Fruit fly (Drosophila melanogaster) whole organism, embryonic: Measurements from ENCODE around the gene sll.

Experiments used
- Awh ChIP-seq: fragments of 200-800 bp; sonication (Bioruptor generic); IDR thresholded peaks from 2 replicates; pipeline ENCODE4, ENCODE4 v1.3.6; 2022; ENCODE audit warnings: missing biosample characterization, missing genetic modification characterization
- Bdp1 ChIP-seq: fragments of 200-800 bp; sonication (Bioruptor generic); optimal IDR thresholded peaks from 3 replicates; lab custom pipeline; 2016; ENCODE audit warnings: missing biosample characterization, missing genetic modification characterization
- CG11560 ChIP-seq: fragments of 200-800 bp; sonication (Bioruptor generic); IDR thresholded peaks from 3 replicates; pipeline ENCODE4 v1.3.6; 2022; ENCODE audit warnings: missing biosample characterization, missing genetic modification characterization
- CG12071 ChIP-seq: fragments of 200-800 bp; sonication (Bioruptor generic); optimal IDR thresholded peaks from 3 replicates; lab custom pipeline; 2018; ENCODE audit warnings: missing biosample characterization, mild to moderate bottlenecking, missing genetic modification characterization
- CG12391 ChIP-seq: fragments of 200-800 bp; sonication (Bioruptor generic); optimal IDR thresholded peaks from 3 replicates; lab custom pipeline; 2018; ENCODE audit warnings: missing biosample characterization, mild to moderate bottlenecking, missing genetic modification characterization, moderate library complexity
- CG1647 ChIP-seq: fragments of 200-800 bp; sonication (Bioruptor generic); optimal IDR thresholded peaks from 3 replicates; lab custom pipeline; 2016; ENCODE audit warnings: missing biosample characterization, missing genetic modification characterization
- CG16863 ChIP-seq: fragments of 200-800 bp; sonication (Bioruptor generic); optimal IDR thresholded peaks from 3 replicates; lab custom pipeline; 2016; ENCODE audit warnings: missing biosample characterization, missing genetic modification characterization
- CG17385 ChIP-seq: fragments of 200-800 bp; sonication (Bioruptor generic); optimal IDR thresholded peaks from 3 replicates; lab custom pipeline; 2018; ENCODE audit warnings: missing biosample characterization, mild to moderate bottlenecking, missing genetic modification characterization
- CG17802 ChIP-seq: fragments of 200-800 bp; sonication (Bioruptor generic); optimal IDR thresholded peaks from 2 replicates; lab custom pipeline; 2018; ENCODE audit warnings: missing biosample characterization, mild to moderate bottlenecking, missing genetic modification characterization, moderate library complexity
- CG2116 ChIP-seq: fragments of 200-800 bp; sonication (Bioruptor generic); optimal IDR thresholded peaks from 3 replicates; lab custom pipeline; 2018; ENCODE audit warnings: missing biosample characterization, mild to moderate bottlenecking, missing genetic modification characterization
- CG2202 ChIP-seq: fragments of 200-800 bp; sonication (Bioruptor generic); optimal IDR thresholded peaks from 2 replicates; lab custom pipeline; 2018; ENCODE audit warnings: missing biosample characterization, mild to moderate bottlenecking, missing genetic modification characterization
- CG2875 ChIP-seq: fragments of 200-800 bp; sonication (Bioruptor generic); optimal IDR thresholded peaks from 2 replicates; lab custom pipeline; 2017; ENCODE audit warnings: missing biosample characterization, mild to moderate bottlenecking, missing genetic modification characterization, missing genetic modification reagents
- CG30431 ChIP-seq: fragments of 200-800 bp; sonication (Bioruptor generic); optimal IDR thresholded peaks from 2 replicates; lab custom pipeline; 2017; ENCODE audit warnings: missing biosample characterization, missing genetic modification characterization
- CG3163 ChIP-seq: fragments of 200-800 bp; sonication (Bioruptor generic); optimal IDR thresholded peaks from 3 replicates; lab custom pipeline; 2016; ENCODE audit warnings: missing biosample characterization, missing genetic modification characterization
- CG32772 ChIP-seq: fragments of 200-800 bp; sonication (Bioruptor generic); IDR thresholded peaks from 2 replicates; pipeline ENCODE4 v1.3.6; 2022; ENCODE audit warnings: missing biosample characterization, missing genetic modification characterization
- CG34224 ChIP-seq: fragments of 200-800 bp; sonication (Bioruptor generic); IDR thresholded peaks from 3 replicates; pipeline ENCODE4 v1.3.6; 2022; ENCODE audit warnings: missing biosample characterization, missing genetic modification characterization; ENCODE audit not compliant: partially characterized antibody
- CG3847 ChIP-seq: fragments of 200-800 bp; sonication (Bioruptor generic); IDR thresholded peaks from 2 replicates; pipeline ENCODE4 v1.3.6; 2022; ENCODE audit warnings: missing biosample characterization, missing genetic modification characterization
- CG6254 ChIP-seq: fragments of 200-800 bp; sonication (Bioruptor generic); optimal IDR thresholded peaks from 3 replicates; lab custom pipeline; 2017; ENCODE audit warnings: mild to moderate bottlenecking, missing biosample characterization, missing genetic modification reagents, missing genetic modification characterization
- CG8281 ChIP-seq: fragments of 200-800 bp; sonication (Bioruptor generic); optimal IDR thresholded peaks from 2 replicates; lab custom pipeline; 2018; ENCODE audit warnings: missing biosample characterization, mild to moderate bottlenecking, missing genetic modification characterization, moderate library complexity
- CG8944 ChIP-seq: fragments of 200-800 bp; sonication (Bioruptor generic); optimal IDR thresholded peaks from 3 replicates; lab custom pipeline; 2016; ENCODE audit warnings: missing biosample characterization, missing genetic modification characterization
- CG9215 ChIP-seq: fragments of 200-800 bp; sonication (Bioruptor generic); IDR thresholded peaks from 2 replicates; pipeline ENCODE4 v1.3.6; 2022; ENCODE audit warnings: missing biosample characterization, missing genetic modification characterization
- CG9876 ChIP-seq: fragments of 200-800 bp; sonication (Bioruptor generic); optimal IDR thresholded peaks from 2 replicates; lab custom pipeline; 2016; ENCODE audit warnings: missing biosample characterization, missing genetic modification characterization
- D19B ChIP-seq: fragments of 200-800 bp; sonication (Bioruptor generic); optimal IDR thresholded peaks from 2 replicates; lab custom pipeline; 2017; ENCODE audit warnings: missing biosample characterization, mild to moderate bottlenecking, missing genetic modification characterization
- Dek ChIP-seq: fragments of 200-800 bp; sonication (Bioruptor generic); optimal IDR thresholded peaks from 3 replicates; lab custom pipeline; 2019; ENCODE audit warnings: missing biosample characterization, mild to moderate bottlenecking, missing genetic modification characterization, moderate library complexity
- Fer1 ChIP-seq: fragments of 200-800 bp; sonication (Bioruptor generic); optimal IDR thresholded peaks from 2 replicates; lab custom pipeline; 2017; ENCODE audit warnings: missing biosample characterization, mild to moderate bottlenecking, missing genetic modification characterization
- GATAe ChIP-seq: fragments of 200-800 bp; sonication (Bioruptor generic); conservative IDR thresholded peaks from 2 replicates; pipeline ENCODE4 v1.3.6; 2022; ENCODE audit warnings: missing biosample characterization, missing genetic modification characterization
- H2.0 ChIP-seq: fragments of 200-800 bp; sonication (Bioruptor generic); IDR thresholded peaks from 2 replicates; pipeline ENCODE4 v1.3.6; 2022; ENCODE audit warnings: missing biosample characterization, missing genetic modification characterization
- HHEX ChIP-seq: fragments of 200-800 bp; sonication (Bioruptor generic); optimal IDR thresholded peaks from 3 replicates; lab custom pipeline; 2017; ENCODE audit warnings: missing biosample characterization, mild to moderate bottlenecking, missing genetic modification characterization, missing genetic modification reagents
- HLHmδ ChIP-seq: fragments of 200-800 bp; sonication (Bioruptor generic); optimal IDR thresholded peaks from 2 replicates; lab custom pipeline; 2018; ENCODE audit warnings: missing biosample characterization, mild to moderate bottlenecking, missing genetic modification characterization, moderate library complexity
- Hr3 ChIP-seq: fragments of 200-800 bp; sonication (Bioruptor generic); optimal IDR thresholded peaks from 3 replicates; lab custom pipeline; 2016; ENCODE audit warnings: missing biosample characterization, missing genetic modification characterization
- Mrtf ChIP-seq: fragments of 200-800 bp; sonication (Bioruptor generic); IDR thresholded peaks from 3 replicates; pipeline ENCODE4 v1.3.6; 2022; ENCODE audit warnings: missing biosample characterization, missing genetic modification characterization
- Neu2 ChIP-seq: fragments of 200-800 bp; sonication (Bioruptor generic); optimal IDR thresholded peaks from 3 replicates; lab custom pipeline; 2016; ENCODE audit warnings: missing biosample characterization, missing genetic modification characterization, borderline replicate concordance
- Nf-YA ChIP-seq: fragments of 200-800 bp; sonication (Bioruptor generic); IDR thresholded peaks from 2 replicates; pipeline ENCODE4 v1.3.6; 2022; ENCODE audit warnings: missing biosample characterization, missing genetic modification characterization
- Poxn ChIP-seq: fragments of 200-800 bp; sonication (Bioruptor generic); IDR thresholded peaks from 2 replicates; pipeline ENCODE4 v1.3.6; 2022; ENCODE audit warnings: missing biosample characterization, missing genetic modification characterization
- Side ChIP-seq: fragments of 200-800 bp; sonication (Bioruptor generic); optimal IDR thresholded peaks from 2 replicates; lab custom pipeline; 2016; ENCODE audit warnings: missing biosample characterization, missing genetic modification characterization
- Ssrp ChIP-seq: fragments of 200-800 bp; sonication (Bioruptor generic); optimal IDR thresholded peaks from 2 replicates; lab custom pipeline; 2018; ENCODE audit warnings: missing biosample characterization, mild to moderate bottlenecking, missing genetic modification characterization, moderate library complexity
- ac ChIP-seq: fragments of 200-800 bp; sonication (Bioruptor generic); optimal IDR thresholded peaks from 3 replicates; lab custom pipeline; 2017; ENCODE audit warnings: missing biosample characterization, mild to moderate bottlenecking, missing genetic modification characterization
- aop ChIP-seq: fragments of 200-800 bp; sonication (Bioruptor generic); IDR thresholded peaks from 2 replicates; pipeline ENCODE4 v1.3.6; 2022; ENCODE audit warnings: missing biosample characterization, missing genetic modification characterization
- chn ChIP-seq: fragments of 200-800 bp; sonication (Bioruptor generic); optimal IDR thresholded peaks from 2 replicates; lab custom pipeline; 2016; ENCODE audit warnings: missing biosample characterization, missing genetic modification characterization
- corto ChIP-seq: fragments of 200-800 bp; sonication (Bioruptor generic); optimal IDR thresholded peaks from 2 replicates; lab custom pipeline; 2016; ENCODE audit warnings: missing biosample characterization, mild to moderate bottlenecking, missing genetic modification characterization, moderate library complexity
- ems ChIP-seq: fragments of 200-800 bp; sonication (Bioruptor generic); optimal IDR thresholded peaks from 3 replicates; lab custom pipeline; 2016; ENCODE audit warnings: missing biosample characterization, missing genetic modification characterization
- esg ChIP-seq: fragments of 200-800 bp; sonication (Bioruptor generic); conservative IDR thresholded peaks from 2 replicates; pipeline ENCODE4 v1.3.6; 2022; ENCODE audit warnings: missing biosample characterization, missing genetic modification characterization
- fd3F ChIP-seq: fragments of 200-800 bp; sonication (Bioruptor generic); optimal IDR thresholded peaks from 2 replicates; lab custom pipeline; 2018; ENCODE audit warnings: missing biosample characterization, mild to moderate bottlenecking, missing genetic modification characterization, moderate library complexity
- gsb ChIP-seq: fragments of 200-800 bp; sonication (Bioruptor generic); IDR thresholded peaks from 2 replicates; pipeline ENCODE4 v1.3.6; 2022; ENCODE audit warnings: missing biosample characterization, missing genetic modification characterization
- insv ChIP-seq, 2 experiments: fragments of 200-800 bp; sonication (Bioruptor generic); optimal IDR thresholded peaks; 3 replicates each; lab custom pipeline; 2016 to 2018; ENCODE audit warnings: missing biosample characterization in 2 of 2, missing genetic modification characterization in 2 of 2
- knrl ChIP-seq: fragments of 200-800 bp; sonication (Bioruptor generic); IDR thresholded peaks from 3 replicates; pipeline ENCODE4 v1.3.6; 2022; ENCODE audit warnings: missing biosample characterization, missing genetic modification characterization; ENCODE audit not compliant: partially characterized antibody
- sens-2 ChIP-seq: fragments of 200-800 bp; sonication (Bioruptor generic); IDR thresholded peaks from 2 replicates; pipeline ENCODE4 v1.3.6; 2022; ENCODE audit warnings: missing biosample characterization, missing genetic modification characterization
- slp2 ChIP-seq: fragments of 200-800 bp; sonication (Bioruptor generic); optimal IDR thresholded peaks from 2 replicates; lab custom pipeline; 2016; ENCODE audit warnings: missing biosample characterization, missing genetic modification characterization
- sob ChIP-seq: fragments of 200-800 bp; sonication (Bioruptor generic); IDR thresholded peaks from 2 replicates; pipeline ENCODE4 v1.3.6; 2022; ENCODE audit warnings: missing biosample characterization, missing genetic modification characterization
- yki ChIP-seq: fragments of >200 bp; optimal IDR thresholded peaks from 3 replicates; lab custom pipeline; 2018
- zen2 ChIP-seq: fragments of 200-800 bp; sonication (Bioruptor generic); IDR thresholded peaks from 3 replicates; pipeline ENCODE4 v1.3.6; 2022; ENCODE audit warnings: missing biosample characterization, missing genetic modification characterization; ENCODE audit not compliant: partially characterized antibody
- zfh2 ChIP-seq: fragments of 200-800 bp; sonication (Bioruptor generic); optimal IDR thresholded peaks from 2 replicates; lab custom pipeline; 2016; ENCODE audit warnings: missing biosample characterization, missing genetic modification characterization

sll gene

dm6 chr3R:17619726-17620282 lies 13.9 kb downstream of the sll start (continued):
- TF ChIP-seq Mrtf (GFP tag; lab: Robert Waterston, UW), result no peak
- no peak for TF ChIP-seq CG17385 (GFP tag; lab: Kevin White, UChicago)
- no peak for TF ChIP-seq CG16863 (GFP tag; lab: Kevin White, UChicago)
- no peak for TF ChIP-seq CG32772 (GFP tag; lab: Robert Waterston, UW)
- TF ChIP-seq CG34224 (GFP tag; lab: Robert Waterston, UW), result peak; percentile 75; the same call in 2 of the 3 replicates
- no peak for TF ChIP-seq CG2202 (tag; lab: Kevin White, UChicago)
- TF ChIP-seq fd3F (GFP tag; lab: Kevin White, UChicago), result no peak
- TF ChIP-seq corto (GFP tag; lab: Kevin White, UChicago), result no peak
- peak; percentile 39 for TF ChIP-seq Dek (tag; lab: Kevin White, UChicago)
- TF ChIP-seq Ssrp (tag; lab: Kevin White, UChicago), result no peak
- TF ChIP-seq CG9876 (GFP tag; lab: Kevin White, UChicago), result no peak
- TF ChIP-seq CG8944 (GFP tag; lab: Kevin White, UChicago), result no peak
- TF ChIP-seq chn (GFP tag; lab: Kevin White, UChicago), result no peak
- TF ChIP-seq zen2, result peak; percentile 56
- no peak for TF ChIP-seq sens-2 (GFP tag; lab: Robert Waterston, UW)
- no peak for TF ChIP-seq sob
- TF ChIP-seq CG2116 (GFP tag; lab: Kevin White, UChicago), result no peak
- no peak for TF ChIP-seq yki (lab: Kevin White, UChicago)
- no peak for TF ChIP-seq Side (GFP tag; lab: Kevin White, UChicago)
- no peak for TF ChIP-seq CG9215 (GFP tag; lab: Robert Waterston, UW)
- TF ChIP-seq Fer1, result peak; percentile 61
- no peak for TF ChIP-seq HLHmδ
- TF ChIP-seq Bdp1 (GFP tag; lab: Kevin White, UChicago), result peak; percentile 99
- TF ChIP-seq CG17802 (tag; lab: Kevin White, UChicago), result no peak
- TF ChIP-seq CG2875 (GFP tag; lab: Kevin White, UChicago), result no peak
- TF ChIP-seq CG8281 (tag; lab: Kevin White, UChicago), result no peak
- no peak for TF ChIP-seq Hr3 (GFP tag; lab: Kevin White, UChicago)
- TF ChIP-seq CG3847 (GFP tag; lab: Robert Waterston, UW), result no peak
- TF ChIP-seq ems, result no peak
- peak; percentile 36 for TF ChIP-seq CG12071 (GFP tag; lab: Kevin White, UChicago)
- TF ChIP-seq aop, result no peak
- TF ChIP-seq esg (GFP tag; lab: Robert Waterston, UW), result no peak
- no peak for TF ChIP-seq CG11560 (tag; lab: Robert Waterston, UW)
- no peak for TF ChIP-seq insv (GFP tag; optimal IDR thresholded peaks at IDR 0.05; lab: Kevin White, UChicago)
- no peak for TF ChIP-seq gsb (GFP tag; lab: Robert Waterston, UW)
- TF ChIP-seq CG3163 (GFP tag; lab: Kevin White, UChicago), result no peak
- no peak for TF ChIP-seq zfh2 (GFP tag; lab: Kevin White, UChicago)
- no peak for TF ChIP-seq D19B (GFP tag; lab: Kevin White, UChicago)
- TF ChIP-seq CG30431 (GFP tag; lab: Kevin White, UChicago), result no peak
- no peak for TF ChIP-seq slp2 (GFP tag; lab: Kevin White, UChicago)
- no peak for TF ChIP-seq H2.0 (GFP tag; lab: Robert Waterston, UW)
- peak; percentile 80 for TF ChIP-seq knrl (GFP tag; lab: Robert Waterston, UW)
- TF ChIP-seq CG1647, result no peak
- TF ChIP-seq CG12391 (tag; lab: Kevin White, UChicago), result no peak
- TF ChIP-seq Neu2, result no peak
- TF ChIP-seq Awh (GFP tag; lab: Robert Waterston, UW), result no peak
- no peak for TF ChIP-seq GATAe (GFP tag; lab: Robert Waterston, UW)
- TF ChIP-seq ac (GFP tag; lab: Kevin White, UChicago), result no peak
- TF ChIP-seq CG6254 (GFP tag; lab: Kevin White, UChicago), result no peak
- TF ChIP-seq HHEX (GFP tag; lab: Kevin White, UChicago), result no peak
- TF ChIP-seq Nf-YA (GFP tag; lab: Robert Waterston, UW), result no peak
- TF ChIP-seq Poxn (GFP tag; lab: Robert Waterston, UW), result no peak
